Worm (Caenorhabditis elegans) whole organism, young adult: Measurements from ENCODE around the gene R08A2.2.

Source experiments
- B0261.1 ChIP-seq: sonication (generic microtip); optimal IDR thresholded peaks from 2 replicates; lab custom pipeline; 2016; ENCODE audit warnings: mild to moderate bottlenecking, missing genetic modification characterization, moderate library complexity, missing compliant biosample characterization
- B0336.3 ChIP-seq: fragments of 200-800 bp; sonication (Bioruptor generic); IDR thresholded peaks from 2 replicates; pipeline ENCODE4 v1.3.6; 2022; ENCODE audit warnings: missing genetic modification characterization, missing compliant biosample characterization
- F23B12.7 ChIP-seq: sonication (generic microtip); optimal IDR thresholded peaks from 2 replicates; lab custom pipeline; 2017; ENCODE audit warnings: missing genetic modification characterization, mild to moderate bottlenecking, missing compliant biosample characterization, antibody characterized with exemption, moderate library complexity; ENCODE audit not compliant: insufficient read depth
- F52B5.7 ChIP-seq: sonication (generic microtip); optimal IDR thresholded peaks from 2 replicates; lab custom pipeline; 2016; ENCODE audit warnings: mild to moderate bottlenecking, missing genetic modification characterization, missing compliant biosample characterization
- K11D2.4 ChIP-seq: fragments of 200-800 bp; sonication (Bioruptor generic); IDR thresholded peaks from 2 replicates; pipeline ENCODE4 v1.3.6; 2022; ENCODE audit warnings: missing genetic modification reagents, missing genetic modification characterization, missing compliant biosample characterization
- T07F8.4 ChIP-seq: sonication (generic microtip); optimal IDR thresholded peaks from 2 replicates; lab custom pipeline; 2016; ENCODE audit warnings: mild to moderate bottlenecking, missing genetic modification characterization, moderate library complexity, missing compliant biosample characterization
- Y79H2A.3 ChIP-seq: fragments of 200-800 bp; sonication (Bioruptor generic); conservative IDR thresholded peaks from 2 replicates; pipeline ENCODE4 v1.3.6; 2022; ENCODE audit warnings: missing genetic modification reagents, missing genetic modification characterization, missing compliant biosample characterization
- Y95B8A.8 ChIP-seq: fragments of 200-800 bp; sonication (Bioruptor generic); IDR thresholded peaks from 2 replicates; pipeline ENCODE4 v1.3.6; 2022; ENCODE audit warnings: missing genetic modification reagents, missing genetic modification characterization, missing compliant biosample characterization
- ZK185.1 ChIP-seq: sonication (generic microtip); optimal IDR thresholded peaks from 2 replicates; lab custom pipeline; 2016; ENCODE audit warnings: mild to moderate bottlenecking, missing genetic modification characterization, missing compliant biosample characterization; ENCODE audit not compliant: poor library complexity, severe bottlenecking
- aptf-3 ChIP-seq: fragments of 200-800 bp; sonication (Bioruptor generic); IDR thresholded peaks from 2 replicates; pipeline ENCODE4 v1.3.6; 2022; ENCODE audit warnings: missing genetic modification characterization, missing compliant biosample characterization
- attf-6 ChIP-seq: fragments of 200-800 bp; sonication (Bioruptor generic); IDR thresholded peaks from 2 replicates; pipeline ENCODE4 v1.3.6; 2022; ENCODE audit warnings: missing genetic modification reagents, missing genetic modification characterization, missing compliant biosample characterization
- cebp-1 ChIP-seq, 2 experiments: fragments of 200-800 bp in 1 of 2; sonication (Bioruptor generic) in 1 of 2; sonication (generic microtip) in 1 of 2; IDR thresholded peaks in 1 of 2; optimal IDR thresholded peaks in 1 of 2; 2 replicates each; pipeline versions ENCODE4 v1.3.6 to Lab custom; 2017 to 2022; ENCODE audit warnings: missing compliant biosample characterization in 2 of 2, missing genetic modification characterization in 2 of 2, mild to moderate bottlenecking in 1 of 2, missing genetic modification reagents in 1 of 2, moderate library complexity in 1 of 2
- cebp-2 ChIP-seq: fragments of 200-800 bp; sonication (Bioruptor generic); IDR thresholded peaks from 2 replicates; pipeline ENCODE4 v1.3.6; 2022; ENCODE audit warnings: missing genetic modification characterization, missing compliant biosample characterization
- ceh-100 ChIP-seq: fragments of 200-800 bp; sonication (Bioruptor generic); IDR thresholded peaks from 2 replicates; pipeline ENCODE4 v1.3.6; 2022; ENCODE audit warnings: missing genetic modification reagents, missing genetic modification characterization, missing compliant biosample characterization
- ceh-27 ChIP-seq: fragments of 200-800 bp; sonication (Bioruptor generic); optimal IDR thresholded peaks from 2 replicates; lab custom pipeline; 2018; ENCODE audit warnings: mild to moderate bottlenecking, missing genetic modification characterization, moderate library complexity, missing compliant biosample characterization
- chd-7 ChIP-seq: sonication (generic microtip); optimal IDR thresholded peaks from 2 replicates; lab custom pipeline; 2016; ENCODE audit warnings: mild to moderate bottlenecking, missing genetic modification characterization, moderate library complexity, missing compliant biosample characterization
- efl-1 ChIP-seq: fragments of 150-350 bp; optimal IDR thresholded peaks from 2 replicates; lab custom pipeline; 2014; ENCODE audit warnings: missing biosample characterization, missing genetic modification reagents, missing genetic modification characterization
- egl-44 ChIP-seq: fragments of 200-800 bp; sonication (Bioruptor generic); IDR thresholded peaks from 2 replicates; pipeline ENCODE4 v1.3.6; 2022; ENCODE audit warnings: missing genetic modification reagents, missing genetic modification characterization, missing compliant biosample characterization
- egrh-3 ChIP-seq: fragments of 200-800 bp; sonication (Bioruptor generic); IDR thresholded peaks from 2 replicates; pipeline ENCODE4 v1.3.6; 2022; ENCODE audit warnings: missing genetic modification reagents, missing genetic modification characterization, missing compliant biosample characterization
- ets-4 ChIP-seq: fragments of 200-800 bp; sonication (Bioruptor generic); optimal IDR thresholded peaks from 2 replicates; lab custom pipeline; 2018; ENCODE audit warnings: mild to moderate bottlenecking, missing genetic modification characterization, missing compliant biosample characterization
- hmg-1.2 ChIP-seq: fragments of 200-800 bp; sonication (Bioruptor generic); IDR thresholded peaks from 2 replicates; pipeline ENCODE4 v1.3.6; 2022; ENCODE audit warnings: missing genetic modification reagents, missing genetic modification characterization, missing compliant biosample characterization
- hmg-20 ChIP-seq: fragments of 200-800 bp; sonication (Bioruptor generic); IDR thresholded peaks from 2 replicates; pipeline ENCODE4 v1.3.6; 2022; ENCODE audit warnings: missing genetic modification reagents, missing genetic modification characterization, missing compliant biosample characterization
- hsf-1 ChIP-seq: fragments of 200-800 bp; sonication (Bioruptor generic); IDR thresholded peaks from 2 replicates; pipeline ENCODE4 v1.3.6; 2022; ENCODE audit warnings: missing genetic modification reagents, missing genetic modification characterization, missing compliant biosample characterization
- let-526 ChIP-seq: fragments of 200-800 bp; sonication (Bioruptor generic); IDR thresholded peaks from 2 replicates; pipeline ENCODE4 v1.3.6; 2022; ENCODE audit warnings: missing genetic modification reagents, missing genetic modification characterization, missing compliant biosample characterization
- lin-35 ChIP-seq, 3 experiments: fragments of 150-350 bp in 2 of 3; sonication (generic microtip) in 1 of 3; optimal IDR thresholded peaks; 2 replicates each; lab custom pipeline; 2014 to 2018; ENCODE audit warnings: missing biosample characterization in 3 of 3, missing genetic modification characterization in 3 of 3, missing genetic modification reagents in 3 of 3
- lin-40 ChIP-seq: sonication (generic microtip); optimal IDR thresholded peaks from 2 replicates; lab custom pipeline; 2016; ENCODE audit warnings: missing genetic modification characterization, mild to moderate bottlenecking, missing compliant biosample characterization, missing genotype, missing genetic modification reagents
- lir-1 ChIP-seq: fragments of 200-800 bp; sonication (Bioruptor generic); conservative IDR thresholded peaks from 2 replicates; pipeline ENCODE4 v1.3.6; 2022; ENCODE audit warnings: missing genetic modification reagents, missing genetic modification characterization, missing compliant biosample characterization
- madf-3 ChIP-seq: fragments of 200-800 bp; sonication (Bioruptor generic); IDR thresholded peaks from 2 replicates; pipeline ENCODE4 v1.3.6; 2022; ENCODE audit warnings: missing genetic modification reagents, missing genetic modification characterization, missing compliant biosample characterization
- mcd-1 ChIP-seq: fragments of 200-800 bp; sonication (Bioruptor generic); IDR thresholded peaks from 2 replicates; pipeline ENCODE4 v1.3.6; 2022; ENCODE audit warnings: missing genetic modification reagents, missing genetic modification characterization, missing compliant biosample characterization
- mxl-1 ChIP-seq: sonication (generic microtip); optimal IDR thresholded peaks from 2 replicates; lab custom pipeline; 2016; ENCODE audit warnings: missing genetic modification characterization, missing compliant biosample characterization
- nfyb-1 ChIP-seq: fragments of 200-800 bp; sonication (Bioruptor generic); IDR thresholded peaks from 2 replicates; pipeline ENCODE4 v1.3.6; 2022; ENCODE audit warnings: missing genetic modification reagents, missing genetic modification characterization, missing compliant biosample characterization
- nhr-80 ChIP-seq: sonication (generic microtip); optimal IDR thresholded peaks from 2 replicates; lab custom pipeline; 2016; ENCODE audit warnings: missing genetic modification characterization, missing compliant biosample characterization
- pbrm-1 ChIP-seq: fragments of 200-800 bp; sonication (Bioruptor generic); IDR thresholded peaks from 2 replicates; pipeline ENCODE4 v1.3.6; 2022; ENCODE audit warnings: missing genetic modification reagents, missing genetic modification characterization, missing compliant biosample characterization
- rcor-1 ChIP-seq: fragments of 200-800 bp; sonication (Bioruptor generic); IDR thresholded peaks from 2 replicates; pipeline ENCODE4 v1.3.6; 2022; ENCODE audit warnings: missing genetic modification reagents, missing genetic modification characterization, missing compliant biosample characterization
- repo-1 ChIP-seq: sonication (generic microtip); optimal IDR thresholded peaks from 2 replicates; lab custom pipeline; 2017; ENCODE audit warnings: mild to moderate bottlenecking, missing genetic modification characterization, missing compliant biosample characterization
- rpc-1 ChIP-seq, 2 experiments: fragments of 150-350 bp in 1 of 2; sonication (generic microtip) in 1 of 2; optimal IDR thresholded peaks; 2 replicates each; lab custom pipeline; 2014 to 2018; ENCODE audit warnings: missing biosample characterization in 1 of 2, missing genetic modification characterization in 1 of 2, missing genetic modification reagents in 1 of 2, missing genotype in 1 of 2
- snpc-3.4 ChIP-seq: sonication (generic microtip); optimal IDR thresholded peaks from 2 replicates; lab custom pipeline; 2017; ENCODE audit warnings: missing genetic modification characterization, mild to moderate bottlenecking, missing compliant biosample characterization, antibody characterized with exemption, moderate library complexity, missing genotype, missing genetic modification reagents
- snpc-4 ChIP-seq, 5 experiments: fragments of 150-350 bp in 1 of 5; sonication (generic microtip) in 4 of 5; optimal IDR thresholded peaks; 2 replicates each; lab custom pipeline; 2014 to 2018; ENCODE audit warnings: missing genetic modification characterization in 5 of 5, missing biosample characterization in 3 of 5, antibody characterized with exemption in 2 of 5, mild to moderate bottlenecking in 2 of 5, missing compliant biosample characterization in 2 of 5, missing genotype in 2 of 5, moderate library complexity in 2 of 5, missing genetic modification reagents in 1 of 5
- somi-1 ChIP-seq: fragments of 200-800 bp; sonication (Bioruptor generic); optimal IDR thresholded peaks from 2 replicates; lab custom pipeline; 2018; ENCODE audit warnings: mild to moderate bottlenecking, missing genetic modification characterization, missing compliant biosample characterization
- tbp1 ChIP-seq: fragments of 200-800 bp; sonication (Bioruptor generic); optimal IDR thresholded peaks from 2 replicates; lab custom pipeline; 2018; ENCODE audit warnings: mild to moderate bottlenecking, missing genetic modification characterization, missing compliant biosample characterization
- zfh-2 ChIP-seq: fragments of 200-800 bp; sonication (Bioruptor generic); conservative IDR thresholded peaks from 2 replicates; pipeline ENCODE4 v1.3.6; 2022; ENCODE audit warnings: missing genetic modification reagents, missing genetic modification characterization, missing compliant biosample characterization
- zim-3 ChIP-seq: sonication (generic microtip); optimal IDR thresholded peaks from 2 replicates; lab custom pipeline; 2017; ENCODE audit warnings: mild to moderate bottlenecking, missing genetic modification characterization, moderate library complexity, missing compliant biosample characterization
- ztf-18 ChIP-seq: sonication (generic microtip); optimal IDR thresholded peaks from 2 replicates; lab custom pipeline; 2016; ENCODE audit warnings: missing genotype, mild to moderate bottlenecking, missing genetic modification characterization, missing compliant biosample characterization
- ztf-25 ChIP-seq: fragments of 200-800 bp; sonication (Bioruptor generic); IDR thresholded peaks from 2 replicates; pipeline ENCODE4 v1.3.6; 2022; ENCODE audit warnings: missing genetic modification reagents, missing genetic modification characterization, missing compliant biosample characterization
- ztf-26 ChIP-seq: sonication (generic microtip); optimal IDR thresholded peaks from 2 replicates; lab custom pipeline; 2017; ENCODE audit warnings: missing genetic modification characterization, missing compliant biosample characterization

The R08A2.2 gene

DNA sequence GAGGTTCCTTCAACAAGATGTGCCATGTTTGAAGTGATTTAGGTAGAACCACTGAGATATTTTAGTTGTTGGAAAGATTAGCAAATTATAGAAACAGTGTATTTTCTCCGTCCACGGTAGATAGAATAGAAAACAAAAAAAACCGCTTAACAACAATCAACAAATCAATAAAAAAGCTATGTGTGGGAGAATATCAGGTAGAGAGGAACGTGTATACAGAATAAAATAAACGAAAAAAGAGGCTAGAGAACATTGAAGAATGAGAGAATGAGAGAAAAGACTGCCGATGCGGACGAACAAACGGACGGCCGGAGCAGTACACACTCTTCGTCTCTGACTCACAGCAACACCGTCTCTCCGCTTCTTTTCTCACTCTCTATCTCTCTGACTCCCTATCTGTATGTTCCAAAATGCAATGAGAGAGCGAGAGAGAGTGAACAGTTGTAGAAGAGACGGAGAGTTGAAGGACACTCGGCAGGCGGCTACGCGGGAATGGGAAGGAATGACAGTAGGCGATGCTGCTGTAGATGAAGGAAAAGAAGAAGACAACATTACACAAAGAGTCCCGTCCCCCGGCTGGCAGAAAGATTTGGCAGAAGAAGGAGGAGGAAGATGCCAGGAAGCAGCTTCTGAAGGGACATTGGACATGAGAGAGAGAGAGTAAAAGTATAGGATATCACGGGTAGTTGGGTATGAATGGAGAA, 18.8 kb downstream of the R08A2.2 start, which contains the start of gene unc-112:
TSS of gene unc-112 (minus strand) at position 51 of the 704 bp plus-strand sequence.
- TF ChIP-seq attf-6 (GFP tag; lab: Robert Waterston, UW) = no peak
- TF ChIP-seq K11D2.4 = 0 out of 2 replicates have a peak, but pooled peaks have one; percentile 26
- TF ChIP-seq cebp-1 (GFP tag; IDR thresholded peaks at IDR 0.05; lab: Robert Waterston, UW) = no peak
- TF ChIP-seq cebp-1 (tag; optimal IDR thresholded peaks at IDR 0.05; lab: Kevin White, UChicago) = peak; percentile 73
- TF ChIP-seq snpc-4 (GFP tag; optimal IDR thresholded peaks at IDR 0.05; lab: Kevin White, UChicago) = peak; percentile 46
- peak; percentile 31 to 76 (median 56) for TF ChIP-seq snpc-4 (tag; optimal IDR thresholded peaks at IDR 0.05; lab: Kevin White, UChicago)
- no peak for TF ChIP-seq ztf-25 (GFP tag; lab: Robert Waterston, UW)
- no peak for TF ChIP-seq ZK185.1 (tag; lab: Kevin White, UChicago)
- peak; percentile 51; the same call in 1 of the 2 replicates for TF ChIP-seq egrh-3 (GFP tag; lab: Robert Waterston, UW)
- peak; percentile 62 for TF ChIP-seq ceh-27 (GFP tag; lab: Kevin White, UChicago)
- 0 out of 2 replicates have a peak, but pooled peaks have one; percentile 12 for TF ChIP-seq egl-44 (GFP tag; lab: Robert Waterston, UW)
- no peak for TF ChIP-seq snpc-3.4
- TF ChIP-seq rcor-1 (GFP tag; lab: Robert Waterston, UW) = peak; percentile 37; the same call in 1 of the 2 replicates
- TF ChIP-seq hmg-20 (GFP tag; lab: Robert Waterston, UW) = peak; percentile 59; the same call in 1 of the 2 replicates
- TF ChIP-seq B0336.3 (GFP tag; lab: Robert Waterston, UW) = peak; percentile 61; the same call in 1 of the 2 replicates
- no peak for TF ChIP-seq lir-1 (GFP tag; lab: Robert Waterston, UW)
- TF ChIP-seq mcd-1 (GFP tag; lab: Robert Waterston, UW) = peak; percentile 76
- 0 out of 2 replicates have a peak, but pooled peaks have one; percentile 18 for TF ChIP-seq hsf-1 (GFP tag; lab: Robert Waterston, UW)
- TF ChIP-seq zfh-2 (GFP tag; lab: Robert Waterston, UW) = peak; percentile 97
- TF ChIP-seq mxl-1 (tag; lab: Kevin White, UChicago) = no peak
- TF ChIP-seq lin-35 (GFP tag; optimal IDR thresholded peaks at IDR 0.05; lab: Kevin White, UChicago) = peak in 1 of 3 experiments; percentile 33
- TF ChIP-seq somi-1 (GFP tag; lab: Kevin White, UChicago) = peak; percentile 25
- TF ChIP-seq zim-3 (tag; lab: Kevin White, UChicago) = no peak
- no peak for TF ChIP-seq Y79H2A.3 (GFP tag; lab: Robert Waterston, UW)
- peak; percentile 50 for TF ChIP-seq ets-4 (GFP tag; lab: Kevin White, UChicago)
- TF ChIP-seq madf-3 (GFP tag; lab: Robert Waterston, UW) = 0 out of 2 replicates have a peak, but pooled peaks have one; percentile 12
- no peak for TF ChIP-seq F52B5.7 (tag; lab: Kevin White, UChicago)
- 0 out of 2 replicates have a peak, but pooled peaks have one; percentile 24 for TF ChIP-seq pbrm-1 (GFP tag; lab: Robert Waterston, UW)
- peak; percentile 96 for TF ChIP-seq nhr-80 (tag; lab: Kevin White, UChicago)
- TF ChIP-seq B0261.1 (tag; lab: Kevin White, UChicago) = no peak
- peak; percentile 15 for TF ChIP-seq efl-1 (GFP tag; lab: Kevin White, UChicago)
- TF ChIP-seq ceh-100 (GFP tag; lab: Robert Waterston, UW) = no peak
- TF ChIP-seq ztf-26 (tag; lab: Kevin White, UChicago) = peak; percentile 28
- TF ChIP-seq F23B12.7 (tag; lab: Kevin White, UChicago) = peak; percentile 81
- TF ChIP-seq aptf-3 = no peak
- peak; percentile 48 for TF ChIP-seq ztf-18 (tag; lab: Kevin White, UChicago)
- TF ChIP-seq chd-7 (tag; lab: Kevin White, UChicago) = no peak
- no peak for TF ChIP-seq T07F8.4 (tag; lab: Kevin White, UChicago)
- TF ChIP-seq nfyb-1 (GFP tag; lab: Robert Waterston, UW) = 0 out of 2 replicates have a peak, but pooled peaks have one; percentile 53
- TF ChIP-seq lin-40 (tag; lab: Kevin White, UChicago) = no peak
- TF ChIP-seq cebp-2 = no peak
- TF ChIP-seq Y95B8A.8 = no peak
- 0 out of 2 replicates have a peak, but pooled peaks have one; percentile 39 for TF ChIP-seq let-526 (GFP tag; lab: Robert Waterston, UW)
- TF ChIP-seq hmg-1.2 (GFP tag; lab: Robert Waterston, UW) = peak; percentile 86
- TF ChIP-seq repo-1 (tag; lab: Kevin White, UChicago) = no peak
- TF ChIP-seq rpc-1 (optimal IDR thresholded peaks at IDR 0.05; lab: Kevin White, UChicago) = no peak
- no peak for TF ChIP-seq rpc-1 (tag; optimal IDR thresholded peaks at IDR 0.05; lab: Kevin White, UChicago)
- TF ChIP-seq tbp1 = peak; percentile 32
